Fruit fly (Drosophila melanogaster) whole organism, pupa: ENCODE data around the gene CG33666.

Source experiments
- CG12605 ChIP-seq: fragments of 200-800 bp; sonication (Bioruptor generic); IDR thresholded peaks from 2 replicates; pipeline ENCODE4 v1.3.6; 2022; ENCODE audit warnings: missing biosample characterization, missing genetic modification characterization
- CG15710 ChIP-seq: fragments of 200-800 bp; sonication (Bioruptor generic); optimal IDR thresholded peaks from 2 replicates; lab custom pipeline; 2018; ENCODE audit warnings: missing biosample characterization, mild to moderate bottlenecking, missing genetic modification characterization, moderate library complexity
- CG32121 ChIP-seq: fragments of 200-800 bp; sonication (Bioruptor generic); IDR thresholded peaks from 2 replicates; pipeline ENCODE4 v1.3.6; 2022; ENCODE audit warnings: missing biosample characterization, missing genetic modification characterization
- CG34367 ChIP-seq: fragments of 200-800 bp; sonication (Bioruptor generic); optimal IDR thresholded peaks from 2 replicates; lab custom pipeline; 2018; ENCODE audit warnings: missing biosample characterization, mild to moderate bottlenecking, missing genetic modification characterization
- D1 ChIP-seq: fragments of 200-800 bp; sonication (Bioruptor generic); optimal IDR thresholded peaks from 2 replicates; lab custom pipeline; 2018; ENCODE audit warnings: missing biosample characterization, mild to moderate bottlenecking, missing genetic modification characterization, moderate library complexity
- EcR ChIP-seq: fragments of 200-800 bp; sonication (Bioruptor generic); optimal IDR thresholded peaks from 3 replicates; lab custom pipeline; 2019; ENCODE audit warnings: missing biosample characterization, missing genetic modification characterization, mild to moderate bottlenecking, moderate library complexity, missing genetic modification reagents
- Snoo ChIP-seq: fragments of 200-800 bp; sonication (Bioruptor generic); optimal IDR thresholded peaks from 3 replicates; lab custom pipeline; 2017; ENCODE audit warnings: missing biosample characterization, mild to moderate bottlenecking, missing genetic modification characterization, inconsistent platforms
- gl ChIP-seq: fragments of 200-800 bp; sonication (Bioruptor generic); optimal IDR thresholded peaks from 2 replicates; lab custom pipeline; 2018; ENCODE audit warnings: missing biosample characterization, mild to moderate bottlenecking, missing genetic modification characterization

DNA sequence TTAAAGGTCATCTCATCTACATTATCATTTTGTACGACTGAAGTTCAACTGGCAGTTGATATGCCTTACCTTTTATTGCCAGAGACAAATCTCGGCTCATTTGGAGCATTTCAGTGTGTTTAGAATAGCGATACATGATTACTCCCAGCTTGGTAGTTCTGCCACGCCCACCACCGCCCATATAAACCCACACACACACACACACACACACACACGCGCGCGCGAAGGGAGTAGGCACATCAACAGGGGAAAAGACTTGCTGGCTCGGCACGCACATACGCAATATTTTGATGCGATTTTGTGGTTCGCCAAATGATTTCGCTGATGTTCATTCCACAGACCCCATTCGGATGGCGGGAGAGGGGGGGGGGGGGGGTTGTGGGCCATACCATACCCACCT, 36.4 kb upstream of the CG33666 start:
- no peak for TF ChIP-seq CG34367
- TF ChIP-seq Snoo: no peak
- no peak for TF ChIP-seq EcR
- TF ChIP-seq CG15710 (tag; lab: Kevin White, UChicago): no peak
- no peak for TF ChIP-seq CG32121
- TF ChIP-seq CG12605 (GFP tag; lab: Robert Waterston, UW): no peak
- TF ChIP-seq gl (tag; lab: Kevin White, UChicago): no peak
- TF ChIP-seq D1 (tag; lab: Kevin White, UChicago): no peak
